Fruit fly (Drosophila melanogaster): Measurements from ENCODE around the gene meng.

The meng gene

DNA sequence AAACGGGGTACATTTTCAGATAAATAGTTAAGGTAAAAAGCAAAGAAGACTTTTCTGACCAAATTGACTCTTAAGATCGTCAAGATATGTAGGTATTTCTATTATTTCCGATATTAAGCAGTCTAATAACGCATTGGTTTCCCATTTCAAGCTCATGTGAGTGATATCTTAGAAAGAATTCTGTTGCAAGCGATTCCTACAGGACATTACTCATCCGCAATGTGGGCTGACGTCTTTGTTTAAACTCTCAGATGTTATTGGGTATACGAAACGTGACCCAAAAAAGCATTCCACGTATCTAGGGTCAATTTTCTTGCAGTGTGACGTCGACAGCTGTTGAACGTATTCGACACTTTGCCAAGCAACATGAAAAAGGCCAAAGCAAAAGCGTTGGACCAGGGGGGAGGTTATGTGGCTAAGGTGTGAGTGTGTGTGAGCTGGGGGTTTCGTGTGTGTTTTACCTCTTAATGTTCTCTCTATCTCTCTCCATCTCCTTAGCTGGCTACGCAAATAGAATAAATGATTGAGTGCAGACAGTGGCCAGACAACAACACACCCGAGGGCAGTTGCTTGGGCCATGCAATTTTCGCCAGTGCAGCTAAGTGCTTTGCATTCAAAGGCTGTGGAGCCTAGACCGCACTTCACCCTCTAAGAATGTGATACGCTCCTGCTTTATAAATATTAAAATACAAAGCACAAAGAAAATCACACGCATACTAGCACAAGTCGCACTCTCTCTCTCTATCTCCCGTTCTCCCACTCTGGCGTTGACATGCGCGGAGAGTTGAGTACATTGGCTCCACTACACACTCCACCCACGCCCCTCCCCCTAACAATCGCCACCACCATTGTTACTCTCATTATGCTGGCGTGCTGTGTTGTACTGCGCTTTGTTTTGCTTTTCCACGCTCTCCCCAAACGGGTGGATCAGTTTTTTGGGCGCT lies 45.0 kb downstream of the meng start (continued):
- TF ChIP-seq CG14965 (GFP tag; optimal IDR thresholded peaks at IDR 0.05; ENCODE audit: borderline replicate concordance) = peak; percentile 76
- TF ChIP-seq Oaz (GFP tag; IDR thresholded peaks at IDR 0.05) = peak; percentile 76
- TF ChIP-seq Sry-δ (GFP tag; optimal IDR thresholded peaks at IDR 0.05) = peak; percentile 70
- peak; percentile 86 for TF ChIP-seq CG2875 (GFP tag; optimal IDR thresholded peaks at IDR 0.05)
- TF ChIP-seq Doc3 (GFP tag; IDR thresholded peaks at IDR 0.05; ENCODE audit: partially characterized antibody) = 0 out of 3 replicates have a peak, but pooled peaks have one; percentile 10
- TF ChIP-seq Pdp1 (GFP tag; optimal IDR thresholded peaks at IDR 0.05) = peak; percentile 90 to 97
- TF ChIP-seq CG11696 (GFP tag; IDR thresholded peaks at IDR 0.05) = peak; percentile 96
- peak; percentile 88 for TF ChIP-seq Asciz (GFP tag; optimal IDR thresholded peaks at IDR 0.05)
- peak; percentile 77 for TF ChIP-seq CG17612 (GFP tag; IDR thresholded peaks at IDR 0.05)
- TF ChIP-seq fd102C (GFP tag; optimal IDR thresholded peaks at IDR 0.05) = no peak
- peak; percentile 94 for TF ChIP-seq CG1529 (GFP tag; optimal IDR thresholded peaks at IDR 0.05)
- TF ChIP-seq CG3726 (GFP tag; IDR thresholded peaks at IDR 0.05) = peak; percentile 57; the same call in 2 of the 3 replicates
- TF ChIP-seq oc (tag; optimal IDR thresholded peaks at IDR 0.05) = peak; percentile 64
- TF ChIP-seq Lpt (GFP tag; optimal IDR thresholded peaks at IDR 0.05) = no peak
- TF ChIP-seq ftz-f1 (GFP tag; optimal IDR thresholded peaks at IDR 0.05) = peak; percentile 4
- peak; percentile 58 for TF ChIP-seq CG13287 (GFP tag; IDR thresholded peaks at IDR 0.05; ENCODE audit: partially characterized antibody)
- TF ChIP-seq Dp (GFP tag; optimal IDR thresholded peaks at IDR 0.05) = peak; percentile 19
- TF ChIP-seq BtbVII (GFP tag; optimal IDR thresholded peaks at IDR 0.05) = peak; percentile 95
- peak; percentile 83 for TF ChIP-seq CG34422 (GFP tag; IDR thresholded peaks at IDR 0.05)
- TF ChIP-seq CG17912 (GFP tag; optimal IDR thresholded peaks at IDR 0.05) = peak; percentile 54
- TF ChIP-seq CG10209 (GFP tag; optimal IDR thresholded peaks at IDR 0.05) = peak; percentile 96
- peak; percentile 46 for TF ChIP-seq CG6175 (GFP tag; IDR thresholded peaks at IDR 0.05)
- peak; percentile 92 for TF ChIP-seq CG9215 (GFP tag; IDR thresholded peaks at IDR 0.05)
- no peak for TF ChIP-seq CG15479 (GFP tag; optimal IDR thresholded peaks at IDR 0.05)
- no peak for TF ChIP-seq Dref (GFP tag; IDR thresholded peaks at IDR 0.05)
- TF ChIP-seq abd-A (tag; optimal IDR thresholded peaks at IDR 0.05) = peak; percentile 95
- TF ChIP-seq CG17802 (tag; optimal IDR thresholded peaks at IDR 0.05) = peak; percentile 64
- TF ChIP-seq NFAT (GFP tag; IDR thresholded peaks at IDR 0.05) = peak; percentile 81
- TF ChIP-seq grau (tag; optimal IDR thresholded peaks at IDR 0.05) = peak; percentile 96
- TF ChIP-seq CG9797 (GFP tag; optimal IDR thresholded peaks at IDR 0.05) = peak; percentile 10
- TF ChIP-seq HLH3B (GFP tag; IDR thresholded peaks at IDR 0.05) = peak; percentile 82
- TF ChIP-seq Fer2 (tag; optimal IDR thresholded peaks at IDR 0.05) = peak; percentile 89
- peak; percentile 87 for TF ChIP-seq CG6683 (GFP tag; optimal IDR thresholded peaks at IDR 0.05)
- TF ChIP-seq gce (GFP tag; IDR thresholded peaks at IDR 0.05) = peak; percentile 59
- peak; percentile 96 for TF ChIP-seq Mes4 (GFP tag; optimal IDR thresholded peaks at IDR 0.05)
- peak; percentile 97 for TF ChIP-seq CG13775 (GFP tag; optimal IDR thresholded peaks at IDR 0.05)
- TF ChIP-seq CG33213 (GFP tag; optimal IDR thresholded peaks at IDR 0.05) = peak; percentile 94
- peak in 1 of 2 experiments; percentile 96 for TF ChIP-seq Hr78 (GFP tag; optimal IDR thresholded peaks at IDR 0.05)
- TF ChIP-seq crol (GFP tag; IDR thresholded peaks at IDR 0.05) = peak; percentile 97
- peak; percentile 25 for TF ChIP-seq CG10959 (GFP tag; IDR thresholded peaks at IDR 0.05)
- peak; percentile 89 for TF ChIP-seq CG3847 (GFP tag; IDR thresholded peaks at IDR 0.05)
- TF ChIP-seq CG34224 (GFP tag; IDR thresholded peaks at IDR 0.05; ENCODE audit: partially characterized antibody) = peak; percentile 64; the same call in 1 of the 3 replicates
- peak; percentile 89 for TF ChIP-seq E2f1 (GFP tag; IDR thresholded peaks at IDR 0.05)
- peak; percentile 80 for TF ChIP-seq CG10366 (GFP tag; IDR thresholded peaks at IDR 0.05)
- TF ChIP-seq sc (optimal IDR thresholded peaks at IDR 0.05) = no peak
- peak; percentile 95 for TF ChIP-seq sc (GFP tag; optimal IDR thresholded peaks at IDR 0.05)
- peak; percentile 95 for TF ChIP-seq CG12391 (tag; optimal IDR thresholded peaks at IDR 0.05)
- peak; percentile 40; the same call in 1 of the 2 replicates for TF ChIP-seq chm (GFP tag; IDR thresholded peaks at IDR 0.05)
